Worm (Caenorhabditis elegans) whole organism, young adult: ENCODE results near the gene M03B6.5.

Source experiments
- C17E4.6 ChIP-seq: fragments of 200-800 bp; sonication (Bioruptor generic); IDR thresholded peaks from 2 replicates; pipeline ENCODE4 v1.3.6; 2022; ENCODE audit warnings: missing genetic modification reagents, missing genetic modification characterization, missing compliant biosample characterization
- F37B4.10 ChIP-seq: fragments of 200-800 bp; sonication (Bioruptor generic); IDR thresholded peaks from 2 replicates; pipeline ENCODE4 v1.3.6; 2022; ENCODE audit warnings: missing genetic modification characterization, missing compliant biosample characterization
- T07F8.4 ChIP-seq: sonication (generic microtip); optimal IDR thresholded peaks from 2 replicates; lab custom pipeline; 2016; ENCODE audit warnings: mild to moderate bottlenecking, missing genetic modification characterization, moderate library complexity, missing compliant biosample characterization
- dpff-1 ChIP-seq: sonication (generic microtip); optimal IDR thresholded peaks from 2 replicates; lab custom pipeline; 2017; ENCODE audit warnings: mild to moderate bottlenecking, missing genetic modification characterization, missing compliant biosample characterization
- hmg-1.2 ChIP-seq: fragments of 200-800 bp; sonication (Bioruptor generic); IDR thresholded peaks from 2 replicates; pipeline ENCODE4 v1.3.6; 2022; ENCODE audit warnings: missing genetic modification reagents, missing genetic modification characterization, missing compliant biosample characterization
- lsl-1 ChIP-seq: fragments of 200-800 bp; sonication (Bioruptor generic); optimal IDR thresholded peaks from 2 replicates; lab custom pipeline; 2018; ENCODE audit warnings: mild to moderate bottlenecking, missing genetic modification characterization, moderate library complexity, missing compliant biosample characterization
- madf-8 ChIP-seq: fragments of 200-800 bp; sonication (Bioruptor generic); conservative IDR thresholded peaks from 2 replicates; pipeline ENCODE4 v1.3.6; 2022; ENCODE audit warnings: missing genetic modification reagents, missing genetic modification characterization, missing compliant biosample characterization
- sptf-2 ChIP-seq: fragments of 200-800 bp; sonication (Bioruptor generic); optimal IDR thresholded peaks from 2 replicates; lab custom pipeline; 2018; ENCODE audit warnings: mild to moderate bottlenecking, missing genetic modification characterization, missing compliant biosample characterization
- unc-62 ChIP-seq: fragments of 150-350 bp; optimal IDR thresholded peaks from 2 replicates; lab custom pipeline; 2014; ENCODE audit warnings: missing biosample characterization, missing genetic modification reagents, missing genetic modification characterization
- ztf-6 ChIP-seq: fragments of 200-800 bp; sonication (Bioruptor generic); IDR thresholded peaks from 2 replicates; pipeline ENCODE4 v1.3.6; 2022; ENCODE audit warnings: missing genetic modification reagents, missing genetic modification characterization, missing compliant biosample characterization

- TF ChIP-seq unc-62 (GFP tag; lab: Kevin White, UChicago) (no peak), lsl-1 (no peak), madf-8 (GFP tag; lab: Robert Waterston, UW) (no peak), hmg-1.2 (GFP tag; lab: Robert Waterston, UW) (no peak), sptf-2 (GFP tag; lab: Kevin White, UChicago) (no peak), F37B4.10 (GFP tag; lab: Robert Waterston, UW) (no peak), dpff-1 (tag; lab: Kevin White, UChicago) (no peak), ztf-6 (GFP tag; lab: Robert Waterston, UW) (no peak), C17E4.6 (GFP tag; lab: Robert Waterston, UW) (no peak), T07F8.4 (tag; lab: Kevin White, UChicago) (no peak)
These were observed 8.8 kb downstream of the M03B6.5 start, which contains the start of gene mct-3 for ce11 chrX:13852606-13853005.
